Fruit fly (Drosophila melanogaster) S2 (cell line): ENCODE data around the gene Madm.

Source experiments
- CG8478 ChIP-seq: fragments of >200 bp; optimal IDR thresholded peaks from 2 replicates; lab custom pipeline; 2018
- CTCF ChIP-seq, 2 experiments: fragments of >200 bp; optimal IDR thresholded peaks; 2 replicates each; lab custom pipeline; 2018

- TF ChIP-seq CG8478 (lab: Kevin White, UChicago) (no peak), CTCF (optimal IDR thresholded peaks at IDR 0.05; lab: Kevin White, UChicago) (no peak)
Observed at dm6 chr3R:5789025-5789953, 47.0 kb downstream of the Madm start, which contains the start of the genes Hat1 and Rpn5.
